Worm (Caenorhabditis elegans) whole organism, L1 larva: ENCODE measurements around the gene lips-3.
A peak's percentile ranks its signal among the peaks of the same experiment; 100 is the strongest.

Experiments used
- C16A3.4 ChIP-seq: fragments of 150-350 bp; optimal IDR thresholded peaks from 2 replicates; lab custom pipeline; 2014; ENCODE audit warnings: missing biosample characterization, missing genetic modification characterization
- Y116A8C.19 ChIP-seq: sonication (generic microtip); optimal IDR thresholded peaks from 2 replicates; lab custom pipeline; 2016; ENCODE audit warnings: missing compliant biosample characterization, missing genetic modification characterization, borderline replicate concordance
- aha-1 ChIP-seq: fragments of 150-350 bp; optimal IDR thresholded peaks from 2 replicates; lab custom pipeline; 2014; ENCODE audit warnings: missing biosample characterization, missing genetic modification characterization
- alr-1 ChIP-seq: fragments of 200-800 bp; sonication (Bioruptor generic); optimal IDR thresholded peaks from 2 replicates; lab custom pipeline; 2018; ENCODE audit warnings: borderline replicate concordance, mild to moderate bottlenecking, missing genetic modification characterization, missing compliant biosample characterization
- aly-2 ChIP-seq: fragments of 150-350 bp; optimal IDR thresholded peaks from 2 replicates; lab custom pipeline; 2014; ENCODE audit warnings: missing biosample characterization, missing genetic modification characterization
- ama-1 ChIP-seq: fragments of 150-350 bp; optimal IDR thresholded peaks from 2 replicates; lab custom pipeline; 2014
- blmp-1 ChIP-seq: fragments of 150-350 bp; optimal IDR thresholded peaks from 2 replicates; lab custom pipeline; 2014; ENCODE audit warnings: missing biosample characterization, missing genetic modification characterization
- ceh-90 ChIP-seq: sonication (generic microtip); optimal IDR thresholded peaks from 2 replicates; lab custom pipeline; 2016; ENCODE audit warnings: missing genetic modification characterization, missing compliant biosample characterization
- ces-1 ChIP-seq: fragments of 150-350 bp; optimal IDR thresholded peaks from 2 replicates; lab custom pipeline; 2014; ENCODE audit warnings: missing biosample characterization, missing genetic modification reagents, missing genetic modification characterization
- dpl-1 ChIP-seq, 3 experiments: fragments of 150-350 bp in 2 of 3; sonication (generic microtip) in 1 of 3; optimal IDR thresholded peaks; 2 replicates each; lab custom pipeline; 2014 to 2017; ENCODE audit warnings: missing biosample characterization in 3 of 3, missing genetic modification characterization in 3 of 3, missing genetic modification reagents in 3 of 3
- efl-1 ChIP-seq, 4 experiments: fragments of 150-350 bp; optimal IDR thresholded peaks in 3 of 4; peaks in 1 of 4; 1 replicate in 1 of 4; 2 replicates in 3 of 4; lab custom pipeline; 2014; ENCODE audit warnings: missing biosample characterization in 2 of 4, missing genetic modification characterization in 2 of 4, missing genetic modification reagents in 2 of 4
- egl-13 ChIP-seq: sonication (generic microtip); optimal IDR thresholded peaks from 2 replicates; lab custom pipeline; 2016; ENCODE audit warnings: missing genotype, missing genetic modification reagents, missing genetic modification characterization, missing compliant biosample characterization
- egl-27 ChIP-seq, 2 experiments: fragments of 150-350 bp in 1 of 2; sonication (generic microtip); optimal IDR thresholded peaks; 3 replicates each; lab custom pipeline; 2017 to 2018; ENCODE audit warnings: missing biosample characterization in 2 of 2, missing genetic modification characterization in 2 of 2, missing genetic modification reagents in 2 of 2
- ets-5 ChIP-seq: fragments of 200-800 bp; sonication (Bioruptor generic); IDR thresholded peaks from 2 replicates; pipeline ENCODE4 v1.3.6; 2022; ENCODE audit warnings: missing genetic modification characterization, missing compliant biosample characterization
- fkh-10 ChIP-seq: sonication (generic microtip); optimal IDR thresholded peaks from 2 replicates; lab custom pipeline; 2017; ENCODE audit warnings: missing biosample characterization, missing genetic modification reagents, missing genetic modification characterization
- fkh-4 ChIP-seq: sonication (generic microtip); optimal IDR thresholded peaks from 2 replicates; lab custom pipeline; 2016; ENCODE audit warnings: missing compliant biosample characterization, missing genetic modification characterization, borderline replicate concordance
- fkh-8 ChIP-seq: sonication (generic microtip); optimal IDR thresholded peaks from 2 replicates; lab custom pipeline; 2016; ENCODE audit warnings: mild to moderate bottlenecking, missing genetic modification characterization, missing compliant biosample characterization
- fos-1 ChIP-seq: fragments of 150-350 bp; optimal IDR thresholded peaks from 2 replicates; lab custom pipeline; 2014; ENCODE audit warnings: missing biosample characterization, missing genetic modification characterization
- hlh-17 ChIP-seq: fragments of 200-800 bp; sonication (Bioruptor generic); optimal IDR thresholded peaks from 2 replicates; lab custom pipeline; 2018; ENCODE audit warnings: missing genetic modification characterization, mild to moderate bottlenecking, missing compliant biosample characterization, moderate library complexity, borderline replicate concordance
- hlh-4 ChIP-seq: sonication (generic microtip); optimal IDR thresholded peaks from 2 replicates; lab custom pipeline; 2016; ENCODE audit warnings: mild to moderate bottlenecking, missing genetic modification characterization, missing compliant biosample characterization
- hpl-2 ChIP-seq: fragments of 150-350 bp; optimal IDR thresholded peaks from 2 replicates; lab custom pipeline; 2014; ENCODE audit warnings: missing biosample characterization, missing genetic modification reagents, missing genetic modification characterization
- irx-1 ChIP-seq: sonication (generic microtip); optimal IDR thresholded peaks from 2 replicates; lab custom pipeline; 2016; ENCODE audit warnings: missing genetic modification characterization, missing compliant biosample characterization
- isw-1 ChIP-seq: fragments of 200-800 bp; sonication (Bioruptor generic); IDR thresholded peaks from 2 replicates; pipeline ENCODE4 v1.3.6; 2022; ENCODE audit warnings: missing genetic modification characterization, missing compliant biosample characterization
- jun-1 ChIP-seq: fragments of 150-350 bp; optimal IDR thresholded peaks from 2 replicates; lab custom pipeline; 2014; ENCODE audit warnings: missing biosample characterization, missing genetic modification reagents, missing genetic modification characterization
- lin-13 ChIP-seq: fragments of 150-350 bp; optimal IDR thresholded peaks from 2 replicates; lab custom pipeline; 2014; ENCODE audit warnings: missing biosample characterization, missing genetic modification reagents, missing genetic modification characterization
- lin-39 ChIP-seq: fragments of 150-350 bp; optimal IDR thresholded peaks from 2 replicates; lab custom pipeline; 2014; ENCODE audit warnings: missing biosample characterization, missing genetic modification reagents, missing genetic modification characterization
- mef-2 ChIP-seq: fragments of 150-350 bp; optimal IDR thresholded peaks from 2 replicates; lab custom pipeline; 2014; ENCODE audit warnings: missing biosample characterization, missing genetic modification characterization
- mep-1 ChIP-seq: fragments of 150-350 bp; optimal IDR thresholded peaks from 2 replicates; lab custom pipeline; 2014; ENCODE audit warnings: missing biosample characterization, missing genetic modification characterization
- nhr-12 ChIP-seq: sonication (generic microtip); optimal IDR thresholded peaks from 2 replicates; lab custom pipeline; 2017; ENCODE audit warnings: missing biosample characterization, missing genetic modification characterization
- nhr-20 ChIP-seq: sonication (generic microtip); optimal IDR thresholded peaks from 2 replicates; lab custom pipeline; 2016; ENCODE audit warnings: mild to moderate bottlenecking, missing genetic modification characterization, missing compliant biosample characterization
- nhr-28 ChIP-seq: fragments of 150-350 bp; optimal IDR thresholded peaks from 2 replicates; lab custom pipeline; 2014; ENCODE audit warnings: missing biosample characterization, missing genetic modification characterization
- nhr-47 ChIP-seq: sonication (generic microtip); optimal IDR thresholded peaks from 2 replicates; lab custom pipeline; 2016; ENCODE audit warnings: mild to moderate bottlenecking, missing genetic modification characterization, moderate library complexity, missing compliant biosample characterization
- nhr-71 ChIP-seq: sonication (generic microtip); optimal IDR thresholded peaks from 2 replicates; lab custom pipeline; 2016; ENCODE audit warnings: mild to moderate bottlenecking, missing genetic modification characterization, moderate library complexity, missing compliant biosample characterization
- nhr-77 ChIP-seq: fragments of 150-350 bp; optimal IDR thresholded peaks from 2 replicates; lab custom pipeline; 2014; ENCODE audit warnings: missing biosample characterization, missing genetic modification characterization
- nhr-85 ChIP-seq: sonication (generic microtip); peaks from one replicate; lab custom pipeline; 2016; ENCODE audit warnings: missing genetic modification characterization, inconsistent platforms, missing compliant biosample characterization
- pax-3 ChIP-seq: fragments of 200-800 bp; sonication (Bioruptor generic); optimal IDR thresholded peaks from 2 replicates; lab custom pipeline; 2018; ENCODE audit warnings: mild to moderate bottlenecking, missing genetic modification characterization, moderate library complexity, missing compliant biosample characterization
- rnt-1 ChIP-seq: sonication (generic microtip); optimal IDR thresholded peaks from 2 replicates; lab custom pipeline; 2016; ENCODE audit warnings: mild to moderate bottlenecking, missing genetic modification characterization, moderate library complexity, missing compliant biosample characterization
- skn-1 ChIP-seq: fragments of 150-350 bp; optimal IDR thresholded peaks from 2 replicates; lab custom pipeline; 2014; ENCODE audit warnings: missing biosample characterization, missing genetic modification characterization
- snpc-4 ChIP-seq: fragments of 150-350 bp; optimal IDR thresholded peaks from 2 replicates; lab custom pipeline; 2014; ENCODE audit warnings: missing biosample characterization, missing genetic modification characterization
- sox-4 ChIP-seq: sonication (generic microtip); optimal IDR thresholded peaks from 2 replicates; lab custom pipeline; 2016; ENCODE audit warnings: missing genetic modification characterization, missing compliant biosample characterization
- sup-37 ChIP-seq: fragments of 200-800 bp; sonication (Bioruptor generic); optimal IDR thresholded peaks from 2 replicates; lab custom pipeline; 2018; ENCODE audit warnings: mild to moderate bottlenecking, missing genetic modification characterization, missing compliant biosample characterization
- swsn-7 ChIP-seq: sonication (generic microtip); optimal IDR thresholded peaks from 2 replicates; lab custom pipeline; 2016; ENCODE audit warnings: missing genetic modification characterization, missing compliant biosample characterization
- tbx-2 ChIP-seq: sonication (generic microtip); optimal IDR thresholded peaks from 2 replicates; lab custom pipeline; 2016; ENCODE audit warnings: missing genetic modification characterization, missing compliant biosample characterization
- tlp-1 ChIP-seq: fragments of 150-350 bp; optimal IDR thresholded peaks from 2 replicates; lab custom pipeline; 2014; ENCODE audit warnings: missing biosample characterization, missing genetic modification characterization
- unc-30 ChIP-seq: sonication (generic microtip); optimal IDR thresholded peaks from 2 replicates; lab custom pipeline; 2017; ENCODE audit warnings: missing biosample characterization, missing genetic modification characterization
- unc-62 ChIP-seq: fragments of 150-350 bp; optimal IDR thresholded peaks from 2 replicates; lab custom pipeline; 2014; ENCODE audit warnings: missing biosample characterization, missing genetic modification reagents, missing genetic modification characterization
- unc-86 ChIP-seq: sonication (generic microtip); optimal IDR thresholded peaks from 2 replicates; lab custom pipeline; 2016; ENCODE audit warnings: missing genetic modification characterization, missing compliant biosample characterization
- vab-15 ChIP-seq: sonication (generic microtip); optimal IDR thresholded peaks from 2 replicates; lab custom pipeline; 2017; ENCODE audit warnings: missing genotype, mild to moderate bottlenecking, missing genetic modification characterization, missing compliant biosample characterization
- zip-4 ChIP-seq: fragments of 200-800 bp; sonication (Bioruptor generic); optimal IDR thresholded peaks from 2 replicates; lab custom pipeline; 2018; ENCODE audit warnings: mild to moderate bottlenecking, missing genetic modification characterization, moderate library complexity, missing compliant biosample characterization
- ztf-4 ChIP-seq: fragments of 150-350 bp; optimal IDR thresholded peaks from 2 replicates; lab custom pipeline; 2014; ENCODE audit warnings: missing biosample characterization, missing genetic modification characterization

lips-3 gene

ce11 chrIII:4568455-4568854, 47.9 kb upstream of the lips-3 start, which contains the start of gene idhg-1 (continued):
- TF ChIP-seq isw-1 (GFP tag; lab: Robert Waterston, UW) = no peak; the same call in none of the 2 replicates
- TF ChIP-seq tbx-2 = peak; percentile 52
- TF ChIP-seq aha-1 = no peak
- peak; percentile 3 for TF ChIP-seq vab-15 (tag; lab: Kevin White, UChicago)
- no peak for TF ChIP-seq ets-5
- TF ChIP-seq fos-1 = no peak
- peak; percentile 84 for TF ChIP-seq swsn-7
- peak; percentile 37 for TF ChIP-seq fkh-8 (tag; lab: Kevin White, UChicago)
- TF ChIP-seq pax-3 (tag; lab: Kevin White, UChicago) = peak; percentile 7
- TF ChIP-seq hlh-17 (GFP tag; lab: Kevin White, UChicago) = no peak
- TF ChIP-seq irx-1 (tag; lab: Kevin White, UChicago) = peak; percentile 34
- TF ChIP-seq rnt-1 (tag; lab: Kevin White, UChicago) = peak; percentile 60
- TF ChIP-seq C16A3.4 (tag; lab: Kevin White, UChicago) = peak; percentile 64
- no peak for TF ChIP-seq sup-37
- TF ChIP-seq aly-2 (tag; lab: Kevin White, UChicago) = no peak
- TF ChIP-seq hpl-2 (GFP tag; lab: Kevin White, UChicago) = no peak
- peak; percentile 41 for TF ChIP-seq lin-13
- no peak for TF ChIP-seq fkh-10 (GFP tag; lab: Kevin White, UChicago)
- no peak for TF ChIP-seq mef-2 (tag; lab: Kevin White, UChicago)
- TF ChIP-seq ztf-4 (tag; lab: Kevin White, UChicago) = peak; percentile 63
- peak; percentile 58 for TF ChIP-seq snpc-4 (tag; lab: Kevin White, UChicago)
- no peak for TF ChIP-seq hlh-4
- TF ChIP-seq mep-1 (tag; lab: Kevin White, UChicago) = peak; percentile 59
- peak; percentile 47 to 61 (median 58) for TF ChIP-seq dpl-1 (GFP tag; optimal IDR thresholded peaks at IDR 0.05; lab: Kevin White, UChicago)
- TF ChIP-seq unc-62 = no peak
- TF ChIP-seq jun-1 (tag; lab: Kevin White, UChicago) = no peak
- TF ChIP-seq efl-1 (optimal IDR thresholded peaks at IDR 0.05; lab: Kevin White, UChicago) = peak; percentile 48 to 65
- TF ChIP-seq efl-1 (GFP tag; optimal IDR thresholded peaks at IDR 0.05 in 1 of 2; lab: Kevin White, UChicago) = peak; percentile 38 to 96
- TF ChIP-seq alr-1 (tag; lab: Kevin White, UChicago) = no peak
- TF ChIP-seq, all 84 proteins: peak for 44

DNA sequence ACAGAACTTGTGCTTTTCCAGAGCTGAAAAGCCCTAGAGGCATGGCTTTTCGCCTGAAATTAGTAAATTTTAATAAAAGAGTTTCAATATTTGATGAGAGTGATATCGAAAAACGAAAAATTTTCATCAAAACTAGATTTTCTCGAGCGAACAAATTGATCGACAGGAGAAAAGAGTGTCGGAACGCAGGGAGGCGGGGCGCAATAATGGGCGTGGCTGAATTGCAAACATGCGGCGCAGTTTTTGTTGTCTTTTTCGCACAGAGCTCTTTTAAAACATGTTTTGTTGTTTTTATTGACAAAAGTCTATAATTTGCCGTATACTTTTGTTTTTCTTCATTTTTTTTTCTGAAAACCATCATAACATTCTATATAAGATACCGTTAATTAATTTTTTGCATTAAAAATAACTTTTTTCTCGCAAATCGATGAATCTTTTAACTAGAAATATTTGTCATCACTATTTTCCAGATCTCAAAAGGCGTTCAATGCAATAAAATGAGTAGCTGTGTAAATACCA, 37.9 kb upstream of the lips-3 start, which contains the start of the genes sel-5 and wdr-48:
TSS of gene sel-5 (minus strand) at position 53 of the 519 bp plus-strand sequence.
TSS of gene wdr-48 (plus strand) at position 469 of the 519 bp plus-strand sequence.
- TF ChIP-seq mep-1 (tag; lab: Kevin White, UChicago) (peak; percentile 37), dpl-1 (GFP tag; optimal IDR thresholded peaks at IDR 0.05; lab: Kevin White, UChicago) (peak; percentile 39 to 62 (median 43)), tlp-1 (no peak), sox-4 (tag; lab: Kevin White, UChicago) (no peak), C16A3.4 (tag; lab: Kevin White, UChicago) (peak; percentile 12), nhr-28 (tag; lab: Kevin White, UChicago) (no peak), skn-1 (tag; lab: Kevin White, UChicago) (peak; percentile 55), unc-86 (no peak), ama-1 (lab: Kevin White, UChicago) (no peak), Y116A8C.19 (tag; lab: Kevin White, UChicago) (no peak), nhr-47 (peak; percentile 39), fos-1 (no peak), aly-2 (tag; lab: Kevin White, UChicago) (no peak), fkh-4 (tag; lab: Kevin White, UChicago) (no peak), unc-30 (tag; lab: Kevin White, UChicago) (no peak), ceh-90 (tag; lab: Kevin White, UChicago) (no peak), egl-13 (no peak), rnt-1 (tag; lab: Kevin White, UChicago) (peak; percentile 39), nhr-20 (tag; lab: Kevin White, UChicago) (peak; percentile 36), nhr-77 (no peak), alr-1 (tag; lab: Kevin White, UChicago) (no peak), nhr-85 (tag; lab: Kevin White, UChicago) (no peak), pax-3 (tag; lab: Kevin White, UChicago) (no peak), zip-4 (GFP tag; lab: Kevin White, UChicago) (no peak), lin-13 (no peak), jun-1 (tag; lab: Kevin White, UChicago) (no peak), nhr-12 (tag; lab: Kevin White, UChicago) (no peak), lin-39 (tag; lab: Kevin White, UChicago) (no peak), hpl-2 (GFP tag; lab: Kevin White, UChicago) (no peak), nhr-71 (peak; percentile 33), ces-1 (GFP tag; lab: Kevin White, UChicago) (no peak), egl-27 (tag; optimal IDR thresholded peaks at IDR 0.05; lab: Kevin White, UChicago) (no peak), blmp-1 (tag; lab: Kevin White, UChicago) (peak; percentile 60), fkh-10 (GFP tag; lab: Kevin White, UChicago) (no peak)
